Fruit fly (Drosophila melanogaster): ENCODE results near the gene mRpS2.
A peak's percentile ranks its signal among the peaks of the same experiment; 100 is the strongest.

- TF ChIP-seq Pif1A (GFP tag; optimal IDR thresholded peaks at IDR 0.05) = no peak
- TF ChIP-seq Snoo (tag; optimal IDR thresholded peaks at IDR 0.05) = no peak
- TF ChIP-seq rn (GFP tag; IDR thresholded peaks at IDR 0.05) = no peak
- TF ChIP-seq CG12605 (GFP tag; IDR thresholded peaks at IDR 0.05) = no peak
- TF ChIP-seq EcR (GFP tag; optimal IDR thresholded peaks at IDR 0.05) = peak; percentile 89
Measured at dm6 chr2L:4811491-4812058, 38.6 kb downstream of the mRpS2 start.
